Worm (Caenorhabditis elegans) whole organism, L1 larva: ENCODE measurements around the gene inx-1.

ENCODE experiments used
- C16A3.4 ChIP-seq: fragments of 150-350 bp; optimal IDR thresholded peaks from 2 replicates; lab custom pipeline; 2014; ENCODE audit warnings: missing biosample characterization, missing genetic modification characterization
- F16B12.6 ChIP-seq: fragments of 150-350 bp; optimal IDR thresholded peaks from 2 replicates; lab custom pipeline; 2014; ENCODE audit warnings: missing biosample characterization, missing genetic modification characterization
- aha-1 ChIP-seq: fragments of 150-350 bp; optimal IDR thresholded peaks from 2 replicates; lab custom pipeline; 2014; ENCODE audit warnings: missing biosample characterization, missing genetic modification characterization
- alr-1 ChIP-seq: fragments of 200-800 bp; sonication (Bioruptor generic); optimal IDR thresholded peaks from 2 replicates; lab custom pipeline; 2018; ENCODE audit warnings: borderline replicate concordance, mild to moderate bottlenecking, missing genetic modification characterization, missing compliant biosample characterization
- aly-2 ChIP-seq: fragments of 150-350 bp; optimal IDR thresholded peaks from 2 replicates; lab custom pipeline; 2014; ENCODE audit warnings: missing biosample characterization, missing genetic modification characterization
- ama-1 ChIP-seq: fragments of 150-350 bp; optimal IDR thresholded peaks from 2 replicates; lab custom pipeline; 2014
- blmp-1 ChIP-seq: fragments of 150-350 bp; optimal IDR thresholded peaks from 2 replicates; lab custom pipeline; 2014; ENCODE audit warnings: missing biosample characterization, missing genetic modification characterization
- ceh-90 ChIP-seq: sonication (generic microtip); optimal IDR thresholded peaks from 2 replicates; lab custom pipeline; 2016; ENCODE audit warnings: missing genetic modification characterization, missing compliant biosample characterization
- ces-1 ChIP-seq: fragments of 150-350 bp; optimal IDR thresholded peaks from 2 replicates; lab custom pipeline; 2014; ENCODE audit warnings: missing biosample characterization, missing genetic modification reagents, missing genetic modification characterization
- efl-1 ChIP-seq, 4 experiments: fragments of 150-350 bp; optimal IDR thresholded peaks in 3 of 4; peaks in 1 of 4; 1 replicate in 1 of 4; 2 replicates in 3 of 4; lab custom pipeline; 2014; ENCODE audit warnings: missing biosample characterization in 2 of 4, missing genetic modification characterization in 2 of 4, missing genetic modification reagents in 2 of 4
- elt-2 ChIP-seq: sonication (generic microtip); optimal IDR thresholded peaks from 2 replicates; lab custom pipeline; 2016; ENCODE audit warnings: missing genetic modification characterization, mild to moderate bottlenecking, inconsistent platforms, missing compliant biosample characterization, missing genetic modification reagents
- ets-5 ChIP-seq: fragments of 200-800 bp; sonication (Bioruptor generic); IDR thresholded peaks from 2 replicates; pipeline ENCODE4 v1.3.6; 2022; ENCODE audit warnings: missing genetic modification characterization, missing compliant biosample characterization
- fkh-4 ChIP-seq: sonication (generic microtip); optimal IDR thresholded peaks from 2 replicates; lab custom pipeline; 2016; ENCODE audit warnings: missing compliant biosample characterization, missing genetic modification characterization, borderline replicate concordance
- fkh-8 ChIP-seq: sonication (generic microtip); optimal IDR thresholded peaks from 2 replicates; lab custom pipeline; 2016; ENCODE audit warnings: mild to moderate bottlenecking, missing genetic modification characterization, missing compliant biosample characterization
- grh-1 ChIP-seq: fragments of 200-800 bp; sonication (Bioruptor generic); IDR thresholded peaks from 2 replicates; pipeline ENCODE4 v1.3.6; 2022; ENCODE audit warnings: missing genetic modification reagents, missing genetic modification characterization, missing compliant biosample characterization
- isw-1 ChIP-seq: fragments of 200-800 bp; sonication (Bioruptor generic); IDR thresholded peaks from 2 replicates; pipeline ENCODE4 v1.3.6; 2022; ENCODE audit warnings: missing genetic modification characterization, missing compliant biosample characterization
- lin-14 ChIP-seq: fragments of 200-800 bp; sonication (Bioruptor generic); optimal IDR thresholded peaks from 2 replicates; lab custom pipeline; 2018; ENCODE audit warnings: mild to moderate bottlenecking, missing genetic modification characterization, moderate library complexity, missing compliant biosample characterization
- lin-15B ChIP-seq: fragments of 150-350 bp; sonication (generic microtip); optimal IDR thresholded peaks from 3 replicates; lab custom pipeline; 2014; ENCODE audit warnings: missing biosample characterization, missing genetic modification characterization
- lin-35 ChIP-seq, 2 experiments: fragments of 150-350 bp; optimal IDR thresholded peaks; 2 replicates each; lab custom pipeline; 2014; ENCODE audit warnings: missing biosample characterization in 2 of 2, missing genetic modification characterization in 2 of 2, missing genetic modification reagents in 2 of 2
- lin-39 ChIP-seq: fragments of 150-350 bp; optimal IDR thresholded peaks from 2 replicates; lab custom pipeline; 2014; ENCODE audit warnings: missing biosample characterization, missing genetic modification reagents, missing genetic modification characterization
- lir-3 ChIP-seq: sonication (generic microtip); optimal IDR thresholded peaks from 2 replicates; lab custom pipeline; 2016; ENCODE audit warnings: mild to moderate bottlenecking, missing genetic modification characterization, moderate library complexity, missing compliant biosample characterization; ENCODE audit not compliant: poor library complexity
- lsy-2 ChIP-seq, 2 experiments: fragments of 150-350 bp; optimal IDR thresholded peaks; 2 replicates each; lab custom pipeline; 2014; ENCODE audit warnings: missing biosample characterization in 2 of 2, missing genetic modification characterization in 2 of 2
- mab-9 ChIP-seq: fragments of 200-800 bp; sonication (Bioruptor generic); IDR thresholded peaks from 2 replicates; pipeline ENCODE4 v1.3.6; 2022; ENCODE audit warnings: missing genetic modification reagents, missing genetic modification characterization, missing compliant biosample characterization
- mef-2 ChIP-seq: fragments of 150-350 bp; optimal IDR thresholded peaks from 2 replicates; lab custom pipeline; 2014; ENCODE audit warnings: missing biosample characterization, missing genetic modification characterization
- nhr-11 ChIP-seq: fragments of 150-350 bp; optimal IDR thresholded peaks from 2 replicates; lab custom pipeline; 2014; ENCODE audit warnings: missing biosample characterization, missing genetic modification characterization
- nhr-71 ChIP-seq: sonication (generic microtip); optimal IDR thresholded peaks from 2 replicates; lab custom pipeline; 2016; ENCODE audit warnings: mild to moderate bottlenecking, missing genetic modification characterization, moderate library complexity, missing compliant biosample characterization
- nhr-85 ChIP-seq: sonication (generic microtip); peaks from one replicate; lab custom pipeline; 2016; ENCODE audit warnings: missing genetic modification characterization, inconsistent platforms, missing compliant biosample characterization
- nhr-90 ChIP-seq: sonication (generic microtip); optimal IDR thresholded peaks from 2 replicates; lab custom pipeline; 2016; ENCODE audit warnings: mild to moderate bottlenecking, missing genetic modification characterization, missing compliant biosample characterization; ENCODE audit not compliant: poor library complexity
- pqm-1 ChIP-seq: sonication (generic microtip); optimal IDR thresholded peaks from 3 replicates; lab custom pipeline; 2017; ENCODE audit warnings: missing biosample characterization, missing genetic modification characterization
- rnt-1 ChIP-seq: sonication (generic microtip); optimal IDR thresholded peaks from 2 replicates; lab custom pipeline; 2016; ENCODE audit warnings: mild to moderate bottlenecking, missing genetic modification characterization, moderate library complexity, missing compliant biosample characterization
- skn-1 ChIP-seq: fragments of 150-350 bp; optimal IDR thresholded peaks from 2 replicates; lab custom pipeline; 2014; ENCODE audit warnings: missing biosample characterization, missing genetic modification characterization
- snu-23 ChIP-seq: sonication (generic microtip); optimal IDR thresholded peaks from 2 replicates; lab custom pipeline; 2016; ENCODE audit warnings: missing genetic modification characterization, missing compliant biosample characterization
- swsn-7 ChIP-seq: sonication (generic microtip); optimal IDR thresholded peaks from 2 replicates; lab custom pipeline; 2016; ENCODE audit warnings: missing genetic modification characterization, missing compliant biosample characterization
- tlp-1 ChIP-seq: fragments of 150-350 bp; optimal IDR thresholded peaks from 2 replicates; lab custom pipeline; 2014; ENCODE audit warnings: missing biosample characterization, missing genetic modification characterization
- unc-86 ChIP-seq: sonication (generic microtip); optimal IDR thresholded peaks from 2 replicates; lab custom pipeline; 2016; ENCODE audit warnings: missing genetic modification characterization, missing compliant biosample characterization
- vab-15 ChIP-seq: sonication (generic microtip); optimal IDR thresholded peaks from 2 replicates; lab custom pipeline; 2017; ENCODE audit warnings: missing genotype, mild to moderate bottlenecking, missing genetic modification characterization, missing compliant biosample characterization
- zag-1 ChIP-seq: fragments of 150-350 bp; optimal IDR thresholded peaks from 2 replicates; lab custom pipeline; 2014; ENCODE audit warnings: missing biosample characterization, missing genetic modification characterization
- zip-4 ChIP-seq: fragments of 200-800 bp; sonication (Bioruptor generic); optimal IDR thresholded peaks from 2 replicates; lab custom pipeline; 2018; ENCODE audit warnings: mild to moderate bottlenecking, missing genetic modification characterization, moderate library complexity, missing compliant biosample characterization

Gene inx-1

DNA sequence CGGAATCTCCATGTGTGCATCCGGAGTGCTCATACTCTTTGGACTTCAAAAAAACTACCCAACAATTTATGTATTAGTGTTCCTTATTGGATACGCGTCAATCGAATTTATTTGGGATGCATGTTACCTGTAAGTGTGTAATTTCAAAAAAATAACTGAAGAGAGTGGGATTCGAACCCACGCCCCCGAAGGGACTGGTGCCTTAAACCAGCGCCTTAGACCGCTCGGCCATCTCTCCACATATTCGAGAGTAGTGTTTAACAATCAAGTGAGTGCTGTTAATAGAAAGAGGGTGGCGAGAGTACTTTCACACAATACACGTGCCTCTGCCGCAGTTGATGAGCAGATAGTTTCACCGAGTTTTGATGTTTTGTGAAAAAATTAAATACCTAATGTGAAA lies 53.2 kb downstream of the inx-1 start (continued):
- TF ChIP-seq snu-23 (peak; percentile 73), nhr-85 (tag; lab: Kevin White, UChicago) (peak; percentile 72), lsy-2 (tag; optimal IDR thresholded peaks at IDR 0.05; lab: Kevin White, UChicago) (peak; percentile 16 to 58), lir-3 (tag; lab: Kevin White, UChicago) (peak; percentile 36), mab-9 (GFP tag; lab: Robert Waterston, UW) (peak; percentile 46; the same call in 1 of the 2 replicates), elt-2 (tag; lab: Kevin White, UChicago) (peak; percentile 36)

DNA sequence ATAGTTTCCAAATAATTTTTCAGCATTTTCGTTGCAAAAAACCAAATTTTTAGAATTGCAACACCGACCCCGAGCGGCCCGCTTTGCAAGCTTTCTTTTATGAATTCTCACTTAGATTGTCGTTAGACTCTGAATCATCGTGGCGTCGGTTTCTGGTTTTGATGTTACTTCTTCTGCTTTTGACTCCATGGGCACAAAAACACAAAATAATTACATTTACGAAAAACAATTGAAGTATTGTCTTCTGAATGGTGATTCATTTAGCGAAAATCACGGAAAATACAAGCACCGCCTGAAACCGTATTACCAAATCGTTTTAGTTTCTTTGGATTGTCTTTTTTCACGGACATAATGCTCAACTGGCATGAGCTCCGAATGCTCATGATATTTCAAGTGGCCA lies 55.1 kb downstream of the inx-1 start, which contains the start of gene pes-23:
pes-23 (plus strand) TSS at position 301 of the 400 bp plus-strand sequence.
- no peak for TF ChIP-seq ama-1 (lab: Kevin White, UChicago)
- TF ChIP-seq blmp-1 (tag; lab: Kevin White, UChicago) = no peak
- no peak for TF ChIP-seq aha-1 (tag; lab: Kevin White, UChicago)
- TF ChIP-seq zip-4 = no peak
- TF ChIP-seq swsn-7 (tag; lab: Kevin White, UChicago) = no peak
- TF ChIP-seq fkh-8 = no peak
- no peak for TF ChIP-seq aly-2
- no peak for TF ChIP-seq nhr-11 (tag; lab: Kevin White, UChicago)
- TF ChIP-seq grh-1 (GFP tag; lab: Robert Waterston, UW) = no peak
- no peak for TF ChIP-seq nhr-90
- no peak for TF ChIP-seq isw-1
- no peak for TF ChIP-seq skn-1
- TF ChIP-seq pqm-1 = no peak
- no peak for TF ChIP-seq mef-2 (tag; lab: Kevin White, UChicago)
- TF ChIP-seq F16B12.6 = no peak
- TF ChIP-seq lin-35 (GFP tag; optimal IDR thresholded peaks at IDR 0.05; lab: Kevin White, UChicago) = no peak
- TF ChIP-seq lsy-2 (tag; optimal IDR thresholded peaks at IDR 0.05; lab: Kevin White, UChicago) = no peak
- no peak for TF ChIP-seq zag-1 (tag; lab: Kevin White, UChicago)

- TF ChIP-seq lin-15B (tag; lab: Kevin White, UChicago) = no peak
- peak; percentile 53 for TF ChIP-seq nhr-85 (tag; lab: Kevin White, UChicago)
Observed at ce11 chrX:6899848-6900247, 56.4 kb downstream of the inx-1 start, which contains the start of gene F14B8.4. TSS of gene F14B8.4 (minus strand) at chrX:6899948.

DNA sequence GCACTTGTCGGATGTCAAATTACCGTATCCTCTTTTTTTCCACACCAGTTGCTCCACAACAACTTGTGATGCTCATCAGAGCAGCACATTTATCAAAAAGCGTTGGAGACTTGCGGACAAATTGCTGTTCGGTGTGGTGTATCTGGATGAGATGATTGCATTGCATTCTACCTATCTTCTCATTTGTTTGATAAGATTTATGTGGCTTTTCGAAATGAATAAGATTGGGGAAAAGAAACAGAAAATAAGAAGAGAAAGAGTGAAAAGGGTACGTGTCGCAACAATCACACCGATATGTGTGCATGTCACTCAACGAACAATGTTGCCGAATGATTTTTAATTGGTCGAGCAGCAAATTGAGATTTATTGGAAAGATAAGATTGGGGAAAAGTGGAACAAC lies 62.1 kb downstream of the inx-1 start:
- TF ChIP-seq ceh-90 (tag; lab: Kevin White, UChicago) = no peak
- no peak for TF ChIP-seq C16A3.4 (tag; lab: Kevin White, UChicago)
- no peak for TF ChIP-seq ets-5 (GFP tag; lab: Robert Waterston, UW)
- no peak for TF ChIP-seq nhr-85 (tag; lab: Kevin White, UChicago)
- TF ChIP-seq mef-2 (tag; lab: Kevin White, UChicago) = no peak
- peak; percentile 69 for TF ChIP-seq lin-14
- peak in 1 of 2 experiments; percentile 48 for TF ChIP-seq lsy-2 (tag; optimal IDR thresholded peaks at IDR 0.05; lab: Kevin White, UChicago)
- peak; percentile 45 for TF ChIP-seq nhr-71
- no peak for TF ChIP-seq unc-86 (tag; lab: Kevin White, UChicago)
- TF ChIP-seq ces-1 = no peak
- TF ChIP-seq zag-1 (tag; lab: Kevin White, UChicago) = no peak
- no peak for TF ChIP-seq lin-39 (tag; lab: Kevin White, UChicago)
- no peak for TF ChIP-seq mab-9 (GFP tag; lab: Robert Waterston, UW)
- no peak for TF ChIP-seq tlp-1
- no peak for TF ChIP-seq vab-15
- no peak for TF ChIP-seq alr-1 (tag; lab: Kevin White, UChicago)
- peak; percentile 42 for TF ChIP-seq rnt-1 (tag; lab: Kevin White, UChicago)
- TF ChIP-seq efl-1 (optimal IDR thresholded peaks at IDR 0.05; lab: Kevin White, UChicago) = no peak
- peak in 1 of 2 experiments; percentile 28 for TF ChIP-seq efl-1 (GFP tag; optimal IDR thresholded peaks at IDR 0.05 in 1 of 2; lab: Kevin White, UChicago)
- no peak for TF ChIP-seq fkh-4
- TF ChIP-seq blmp-1 (tag; lab: Kevin White, UChicago) = peak; percentile 12
